Worm (Caenorhabditis elegans): Measurements from ENCODE around the gene F42C5.5.

DNA sequence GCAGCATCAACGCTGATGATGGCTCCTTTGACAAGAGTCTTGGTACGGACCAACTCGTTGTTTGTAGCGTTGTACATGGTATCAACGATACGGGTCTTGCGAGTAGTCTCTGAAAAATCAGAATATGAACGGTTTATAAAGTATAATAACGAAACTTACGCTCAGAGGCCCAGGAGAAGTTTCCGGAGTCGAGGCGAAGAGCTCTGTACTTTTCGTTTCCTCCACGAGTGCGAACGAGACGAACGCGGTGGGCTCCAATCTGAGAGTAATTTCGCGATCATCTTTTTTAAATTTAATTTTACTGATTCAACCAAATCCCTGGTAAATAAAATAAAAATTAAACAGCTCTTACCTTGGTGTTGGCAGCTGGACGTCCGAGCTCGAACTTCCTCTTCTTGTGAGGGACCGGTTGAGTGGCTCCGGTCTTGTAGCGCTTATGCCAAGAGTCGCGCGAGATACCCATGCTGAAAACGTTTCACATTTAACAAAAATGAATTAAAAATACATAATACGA is 19.4 kb upstream of the F42C5.5 start, which contains the start of gene rps-8:
- TF ChIP-seq tbx-11 (GFP tag; IDR thresholded peaks at IDR 0.05) (no peak), B0310.2 (tag; optimal IDR thresholded peaks at IDR 0.05) (no peak), F13C5.2 (tag; optimal IDR thresholded peaks at IDR 0.05) (no peak), sea-1 (GFP tag; conservative IDR thresholded peaks at IDR 0.05) (no peak)
